Fruit fly (Drosophila melanogaster) whole organism, embryonic: ENCODE results near the gene CG14135.
A peak's percentile ranks its signal among the peaks of the same experiment; 100 is the strongest.

ENCODE experiments used
- Ada2b ChIP-seq: fragments of 200-800 bp; sonication (Bioruptor generic); IDR thresholded peaks from 2 replicates; pipeline ENCODE4 v1.3.6; 2022; ENCODE audit warnings: missing biosample characterization, missing genetic modification characterization
- B-H1 ChIP-seq: fragments of 200-800 bp; sonication (Bioruptor generic); IDR thresholded peaks from 3 replicates; pipeline ENCODE4 v1.3.6; 2022; ENCODE audit warnings: missing biosample characterization, missing genetic modification characterization
- CG10147 ChIP-seq: fragments of 200-800 bp; sonication (Bioruptor generic); optimal IDR thresholded peaks from 2 replicates; lab custom pipeline; 2019; ENCODE audit warnings: missing biosample characterization, mild to moderate bottlenecking, missing genetic modification characterization, moderate library complexity
- CG12071 ChIP-seq: fragments of 200-800 bp; sonication (Bioruptor generic); optimal IDR thresholded peaks from 3 replicates; lab custom pipeline; 2018; ENCODE audit warnings: missing biosample characterization, mild to moderate bottlenecking, missing genetic modification characterization
- CG12299 ChIP-seq: fragments of 200-800 bp; sonication (Bioruptor generic); optimal IDR thresholded peaks from 2 replicates; lab custom pipeline; 2018; ENCODE audit warnings: missing biosample characterization, mild to moderate bottlenecking, missing genetic modification characterization
- CG12769 ChIP-seq: fragments of 200-800 bp; sonication (Bioruptor generic); optimal IDR thresholded peaks from 2 replicates; lab custom pipeline; 2019; ENCODE audit warnings: missing biosample characterization, mild to moderate bottlenecking, missing genetic modification characterization, moderate library complexity
- CG16813 ChIP-seq: fragments of 200-800 bp; sonication (Bioruptor generic); IDR thresholded peaks from 3 replicates; pipeline ENCODE4 v1.3.6; 2022; ENCODE audit warnings: missing biosample characterization, missing genetic modification characterization; ENCODE audit not compliant: partially characterized antibody
- CG17361 ChIP-seq: fragments of 200-800 bp; sonication (Bioruptor generic); IDR thresholded peaks from 3 replicates; pipeline ENCODE4 v1.3.6; 2022; ENCODE audit warnings: missing biosample characterization, missing genetic modification characterization
- CG18764 ChIP-seq: fragments of 200-800 bp; sonication (Bioruptor generic); optimal IDR thresholded peaks from 3 replicates; lab custom pipeline; 2016; ENCODE audit warnings: missing biosample characterization, missing genetic modification characterization
- CG2202 ChIP-seq: fragments of 200-800 bp; sonication (Bioruptor generic); optimal IDR thresholded peaks from 2 replicates; lab custom pipeline; 2018; ENCODE audit warnings: missing biosample characterization, mild to moderate bottlenecking, missing genetic modification characterization
- CG2875 ChIP-seq: fragments of 200-800 bp; sonication (Bioruptor generic); optimal IDR thresholded peaks from 2 replicates; lab custom pipeline; 2017; ENCODE audit warnings: missing biosample characterization, mild to moderate bottlenecking, missing genetic modification characterization, missing genetic modification reagents
- CG3838 ChIP-seq: fragments of 200-800 bp; sonication (Bioruptor generic); optimal IDR thresholded peaks from 3 replicates; lab custom pipeline; 2016; ENCODE audit warnings: missing biosample characterization, missing genetic modification characterization
- CG42726 ChIP-seq: fragments of 200-800 bp; sonication (Bioruptor generic); IDR thresholded peaks from 2 replicates; pipeline ENCODE4 v1.3.6; 2022; ENCODE audit warnings: missing biosample characterization, missing genetic modification characterization; ENCODE audit not compliant: partially characterized antibody
- CG4424 ChIP-seq: fragments of 200-800 bp; sonication (Bioruptor generic); optimal IDR thresholded peaks from 3 replicates; lab custom pipeline; 2016; ENCODE audit warnings: missing biosample characterization, missing genetic modification characterization
- CG4854 ChIP-seq: fragments of 200-800 bp; sonication (Bioruptor generic); optimal IDR thresholded peaks from 2 replicates; lab custom pipeline; 2016; ENCODE audit warnings: missing biosample characterization, missing genetic modification characterization, inconsistent platforms
- CG6765 ChIP-seq: fragments of 200-800 bp; sonication (Bioruptor generic); optimal IDR thresholded peaks from 3 replicates; lab custom pipeline; 2017; ENCODE audit warnings: missing biosample characterization, mild to moderate bottlenecking, missing genetic modification characterization
- CG7556 ChIP-seq: fragments of 200-800 bp; sonication (Bioruptor generic); optimal IDR thresholded peaks from 2 replicates; lab custom pipeline; 2017; ENCODE audit warnings: missing biosample characterization, mild to moderate bottlenecking, missing genetic modification characterization
- CG9932 ChIP-seq: fragments of 200-800 bp; sonication (Bioruptor generic); IDR thresholded peaks from 2 replicates; pipeline ENCODE4 v1.3.6; 2022; ENCODE audit warnings: missing biosample characterization, missing genetic modification characterization
- Camta ChIP-seq: fragments of 200-800 bp; sonication (Bioruptor generic); optimal IDR thresholded peaks from 2 replicates; lab custom pipeline; 2016; ENCODE audit warnings: missing biosample characterization, missing genetic modification characterization
- Dbx ChIP-seq: fragments of 200-800 bp; sonication (Bioruptor generic); IDR thresholded peaks from 3 replicates; pipeline ENCODE4 v1.3.6; 2022; ENCODE audit warnings: missing biosample characterization, missing genetic modification characterization
- Doc2 ChIP-seq: fragments of 200-800 bp; sonication (Bioruptor generic); IDR thresholded peaks from 2 replicates; pipeline ENCODE4 v1.3.6; 2022; ENCODE audit warnings: missing biosample characterization, missing genetic modification characterization
- E2f2 ChIP-seq: fragments of 200-800 bp; sonication (Bioruptor generic); IDR thresholded peaks from 2 replicates; pipeline ENCODE4 v1.3.6; 2022; ENCODE audit warnings: missing biosample characterization, missing genetic modification characterization
- Gsc ChIP-seq: fragments of 200-800 bp; sonication (Bioruptor generic); IDR thresholded peaks from 2 replicates; pipeline ENCODE4 v1.3.6; 2022; ENCODE audit warnings: missing biosample characterization, missing genetic modification characterization
- Jarid2 ChIP-seq: fragments of 200-800 bp; sonication (Bioruptor generic); optimal IDR thresholded peaks from 3 replicates; lab custom pipeline; 2017; ENCODE audit warnings: mild to moderate bottlenecking, missing biosample characterization, missing genetic modification reagents, missing genetic modification characterization
- Med ChIP-seq: fragments of 200-800 bp; sonication (Bioruptor generic); peaks from one replicate; lab custom pipeline; 2016; ENCODE audit warnings: missing biosample characterization, missing genetic modification characterization, mild to moderate bottlenecking, inconsistent platforms, moderate library complexity
- Mes4 ChIP-seq: fragments of 200-800 bp; sonication (Bioruptor generic); optimal IDR thresholded peaks from 2 replicates; lab custom pipeline; 2016; ENCODE audit warnings: missing biosample characterization, missing genetic modification characterization
- Myb ChIP-seq: fragments of 200-800 bp; sonication (Bioruptor generic); optimal IDR thresholded peaks from 2 replicates; lab custom pipeline; 2016; ENCODE audit warnings: missing biosample characterization, missing genetic modification characterization
- NFAT ChIP-seq: fragments of 200-800 bp; sonication (Bioruptor generic); IDR thresholded peaks from 2 replicates; pipeline ENCODE4 v1.3.6; 2022; ENCODE audit warnings: missing biosample characterization, missing genetic modification characterization
- Nf-YC ChIP-seq: fragments of 200-800 bp; optimal IDR thresholded peaks from 3 replicates; lab custom pipeline; 2019; ENCODE audit warnings: missing biosample characterization, mild to moderate bottlenecking, missing genetic modification characterization, moderate library complexity
- Sox102F ChIP-seq: fragments of 200-800 bp; sonication (Bioruptor generic); optimal IDR thresholded peaks from 2 replicates; lab custom pipeline; 2018; ENCODE audit warnings: missing biosample characterization, mild to moderate bottlenecking, missing genetic modification characterization, moderate library complexity
- Trl ChIP-seq, 3 experiments: fragments of >200 bp in 2 of 3; fragments of 200-800 bp in 1 of 3; sonication (Bioruptor generic) in 1 of 3; optimal IDR thresholded peaks; 2 replicates in 1 of 3; 3 replicates in 2 of 3; lab custom pipeline; 2016 to 2017; ENCODE audit warnings: missing biosample characterization in 1 of 3, missing genetic modification characterization in 1 of 3
- bcd ChIP-seq: fragments of 200-800 bp; sonication (Bioruptor generic); optimal IDR thresholded peaks from 2 replicates; lab custom pipeline; 2017; ENCODE audit warnings: missing biosample characterization, mild to moderate bottlenecking, missing genetic modification characterization
- chinmo ChIP-seq: fragments of 200-800 bp; sonication (Bioruptor generic); IDR thresholded peaks from 4 replicates; pipeline ENCODE4 v1.3.6; 2022; ENCODE audit warnings: missing biosample characterization, missing genetic modification characterization; ENCODE audit not compliant: partially characterized antibody
- croc ChIP-seq: fragments of 200-800 bp; sonication (Bioruptor generic); conservative IDR thresholded peaks from 3 replicates; pipeline ENCODE4 v1.3.6; 2022; ENCODE audit warnings: missing biosample characterization, missing genetic modification characterization
- ewg ChIP-seq: fragments of 200-800 bp; sonication (Bioruptor generic); optimal IDR thresholded peaks from 3 replicates; lab custom pipeline; 2017; ENCODE audit warnings: mild to moderate bottlenecking, missing biosample characterization, missing genetic modification reagents, missing genetic modification characterization
- gem ChIP-seq: fragments of 200-800 bp; sonication (Bioruptor generic); optimal IDR thresholded peaks from 2 replicates; lab custom pipeline; 2019; ENCODE audit warnings: missing biosample characterization, mild to moderate bottlenecking, missing genetic modification characterization, moderate library complexity
- hth ChIP-seq: fragments of >200 bp; optimal IDR thresholded peaks from 2 replicates; lab custom pipeline; 2017; ENCODE audit warnings: inconsistent platforms
- kay ChIP-seq: fragments of 200-800 bp; sonication (Bioruptor generic); optimal IDR thresholded peaks from 2 replicates; lab custom pipeline; 2016; ENCODE audit warnings: missing biosample characterization, missing genetic modification characterization
- ken ChIP-seq: fragments of 200-800 bp; sonication (Bioruptor generic); IDR thresholded peaks from 3 replicates; pipeline ENCODE4 v1.3.6; 2022; ENCODE audit warnings: missing biosample characterization, missing genetic modification characterization
- knrl ChIP-seq: fragments of 200-800 bp; sonication (Bioruptor generic); IDR thresholded peaks from 3 replicates; pipeline ENCODE4 v1.3.6; 2022; ENCODE audit warnings: missing biosample characterization, missing genetic modification characterization; ENCODE audit not compliant: partially characterized antibody
- lbe ChIP-seq: fragments of 200-800 bp; sonication (Bioruptor generic); optimal IDR thresholded peaks from 2 replicates; lab custom pipeline; 2016; ENCODE audit warnings: missing biosample characterization, mild to moderate bottlenecking, missing genetic modification characterization
- mld ChIP-seq: fragments of 200-800 bp; sonication (Bioruptor generic); IDR thresholded peaks from 3 replicates; pipeline ENCODE4 v1.3.6; 2022; ENCODE audit warnings: missing biosample characterization, missing genetic modification characterization; ENCODE audit not compliant: partially characterized antibody
- nmo ChIP-seq: fragments of 200-800 bp; sonication (Bioruptor generic); optimal IDR thresholded peaks from 2 replicates; lab custom pipeline; 2018; ENCODE audit warnings: missing biosample characterization, mild to moderate bottlenecking, missing genetic modification characterization, moderate library complexity
- p53 ChIP-seq: fragments of 200-800 bp; sonication (Bioruptor generic); optimal IDR thresholded peaks from 2 replicates; lab custom pipeline; 2016; ENCODE audit warnings: missing biosample characterization, missing genetic modification characterization
- scrt ChIP-seq: fragments of 200-800 bp; sonication (Bioruptor generic); optimal IDR thresholded peaks from 2 replicates; lab custom pipeline; 2018; ENCODE audit warnings: missing biosample characterization, mild to moderate bottlenecking, missing genetic modification characterization, moderate library complexity
- sens ChIP-seq: fragments of 200-800 bp; sonication (Bioruptor generic); peaks from one replicate; lab custom pipeline; 2016; ENCODE audit warnings: missing biosample characterization, missing genetic modification characterization
- seq ChIP-seq: fragments of 200-800 bp; sonication (Bioruptor generic); IDR thresholded peaks from 2 replicates; pipeline ENCODE4 v1.3.6; 2022; ENCODE audit warnings: missing biosample characterization, missing genetic modification characterization
- so ChIP-seq: fragments of 200-800 bp; sonication (Bioruptor generic); IDR thresholded peaks from 3 replicates; pipeline ENCODE4 v1.3.6; 2022; ENCODE audit warnings: missing biosample characterization, missing genetic modification characterization
- toy ChIP-seq: fragments of 200-800 bp; sonication (Bioruptor generic); IDR thresholded peaks from 2 replicates; pipeline ENCODE4 v1.3.6; 2022; ENCODE audit warnings: missing biosample characterization, missing genetic modification characterization
- vvl ChIP-seq: fragments of 200-800 bp; sonication (Bioruptor generic); IDR thresholded peaks from 2 replicates; pipeline ENCODE4 v1.3.6; 2022; ENCODE audit warnings: missing biosample characterization, missing genetic modification characterization

Gene CG14135

dm6 chr3L:11680298-11680697 is 11.1 kb upstream of the CG14135 start, which contains the start of gene CG32085 (continued):
- TF ChIP-seq Sox102F (GFP tag; lab: Kevin White, UChicago) (no peak), gem (tag; lab: Kevin White, UChicago) (peak; percentile 38), B-H1 (GFP tag; lab: Robert Waterston, UW) (peak; percentile 49; the same call in 2 of the 3 replicates), CG12769 (tag; lab: Kevin White, UChicago) (peak; percentile 83), Med (peak; percentile 95), CG12299 (tag; lab: Kevin White, UChicago) (no peak), Dbx (GFP tag; lab: Robert Waterston, UW) (peak; percentile 82; the same call in 2 of the 3 replicates), CG18764 (GFP tag; lab: Kevin White, UChicago) (peak; percentile 33), CG2202 (tag; lab: Kevin White, UChicago) (no peak), CG4854 (peak; percentile 17), so (GFP tag; lab: Robert Waterston, UW) (no peak), hth (no peak), CG3838 (GFP tag; lab: Kevin White, UChicago) (no peak), CG12071 (GFP tag; lab: Kevin White, UChicago) (peak; percentile 69), CG10147 (GFP tag; lab: Kevin White, UChicago) (peak; percentile 30), p53 (GFP tag; lab: Kevin White, UChicago) (peak; percentile 6), Camta (GFP tag; lab: Kevin White, UChicago) (peak; percentile 0), Myb (GFP tag; lab: Kevin White, UChicago) (peak; percentile 53), vvl (GFP tag; lab: Robert Waterston, UW) (peak; percentile 82), CG16813 (GFP tag; lab: Robert Waterston, UW) (no peak), Jarid2 (GFP tag; lab: Kevin White, UChicago) (peak; percentile 51), CG2875 (GFP tag; lab: Kevin White, UChicago) (no peak), CG42726 (GFP tag; lab: Robert Waterston, UW) (no peak), NFAT (GFP tag; lab: Robert Waterston, UW) (peak; percentile 84), Trl (optimal IDR thresholded peaks at IDR 0.05; lab: Kevin White, UChicago) (peak; percentile 60 to 61), Trl (GFP tag; optimal IDR thresholded peaks at IDR 0.05; lab: Kevin White, UChicago) (peak; percentile 88), lbe (no peak), Doc2 (GFP tag; lab: Robert Waterston, UW) (no peak), kay (GFP tag; lab: Kevin White, UChicago) (peak; percentile 30), E2f2 (GFP tag; lab: Robert Waterston, UW) (peak; percentile 47), croc (GFP tag; lab: Robert Waterston, UW) (peak; percentile 22; the same call in 1 of the 3 replicates), CG7556 (GFP tag; lab: Kevin White, UChicago) (peak; percentile 56), CG17361 (0 out of 3 replicates have a peak, but pooled peaks have one; percentile 27), Gsc (GFP tag; lab: Robert Waterston, UW) (no peak), Ada2b (peak; percentile 60; the same call in 1 of the 2 replicates), mld (GFP tag; lab: Robert Waterston, UW) (0 out of 3 replicates have a peak, but pooled peaks have one; percentile 47), toy (peak; percentile 55; the same call in 1 of the 2 replicates), chinmo (peak; percentile 71; the same call in 2 of the 4 replicates), CG9932 (GFP tag; lab: Robert Waterston, UW) (peak; percentile 84), knrl (GFP tag; lab: Robert Waterston, UW) (no peak), sens (GFP tag; lab: Kevin White, UChicago) (peak; percentile 83), Mes4 (GFP tag; lab: Kevin White, UChicago) (peak; percentile 3), bcd (GFP tag; lab: Kevin White, UChicago) (peak; percentile 61), seq (peak; percentile 37; the same call in 1 of the 2 replicates), ewg (GFP tag; lab: Kevin White, UChicago) (peak; percentile 99), Nf-YC (tag; lab: Kevin White, UChicago) (peak; percentile 39), scrt (GFP tag; lab: Kevin White, UChicago) (peak; percentile 31), nmo (no peak), ken (GFP tag; lab: Robert Waterston, UW) (peak; percentile 48; the same call in 1 of the 3 replicates), CG6765 (GFP tag; lab: Kevin White, UChicago) (peak; percentile 50), CG4424 (GFP tag; lab: Kevin White, UChicago) (peak; percentile 51)
